Worm (Caenorhabditis elegans) whole organism, L1 larva: ENCODE data around the gene T24E12.3.

Experiments used
- C04F5.9 ChIP-seq: sonication (generic microtip); optimal IDR thresholded peaks from 2 replicates; lab custom pipeline; 2016; ENCODE audit warnings: missing genetic modification characterization, missing compliant biosample characterization
- aly-2 ChIP-seq: fragments of 150-350 bp; optimal IDR thresholded peaks from 2 replicates; lab custom pipeline; 2014; ENCODE audit warnings: missing biosample characterization, missing genetic modification characterization
- ama-1 ChIP-seq: fragments of 150-350 bp; optimal IDR thresholded peaks from 2 replicates; lab custom pipeline; 2014
- blmp-1 ChIP-seq: fragments of 150-350 bp; optimal IDR thresholded peaks from 2 replicates; lab custom pipeline; 2014; ENCODE audit warnings: missing biosample characterization, missing genetic modification characterization
- fkh-10 ChIP-seq: sonication (generic microtip); optimal IDR thresholded peaks from 2 replicates; lab custom pipeline; 2017; ENCODE audit warnings: missing biosample characterization, missing genetic modification reagents, missing genetic modification characterization
- fkh-8 ChIP-seq: sonication (generic microtip); optimal IDR thresholded peaks from 2 replicates; lab custom pipeline; 2016; ENCODE audit warnings: mild to moderate bottlenecking, missing genetic modification characterization, missing compliant biosample characterization
- jun-1 ChIP-seq: fragments of 150-350 bp; optimal IDR thresholded peaks from 2 replicates; lab custom pipeline; 2014; ENCODE audit warnings: missing biosample characterization, missing genetic modification reagents, missing genetic modification characterization
- lin-39 ChIP-seq: fragments of 150-350 bp; optimal IDR thresholded peaks from 2 replicates; lab custom pipeline; 2014; ENCODE audit warnings: missing biosample characterization, missing genetic modification reagents, missing genetic modification characterization
- nhr-12 ChIP-seq: sonication (generic microtip); optimal IDR thresholded peaks from 2 replicates; lab custom pipeline; 2017; ENCODE audit warnings: missing biosample characterization, missing genetic modification characterization
- nhr-76 ChIP-seq: sonication (generic microtip); optimal IDR thresholded peaks from 2 replicates; lab custom pipeline; 2017; ENCODE audit warnings: missing biosample characterization, missing genetic modification characterization
- nhr-77 ChIP-seq: fragments of 150-350 bp; optimal IDR thresholded peaks from 2 replicates; lab custom pipeline; 2014; ENCODE audit warnings: missing biosample characterization, missing genetic modification characterization
- snpc-4 ChIP-seq: fragments of 150-350 bp; optimal IDR thresholded peaks from 2 replicates; lab custom pipeline; 2014; ENCODE audit warnings: missing biosample characterization, missing genetic modification characterization

DNA sequence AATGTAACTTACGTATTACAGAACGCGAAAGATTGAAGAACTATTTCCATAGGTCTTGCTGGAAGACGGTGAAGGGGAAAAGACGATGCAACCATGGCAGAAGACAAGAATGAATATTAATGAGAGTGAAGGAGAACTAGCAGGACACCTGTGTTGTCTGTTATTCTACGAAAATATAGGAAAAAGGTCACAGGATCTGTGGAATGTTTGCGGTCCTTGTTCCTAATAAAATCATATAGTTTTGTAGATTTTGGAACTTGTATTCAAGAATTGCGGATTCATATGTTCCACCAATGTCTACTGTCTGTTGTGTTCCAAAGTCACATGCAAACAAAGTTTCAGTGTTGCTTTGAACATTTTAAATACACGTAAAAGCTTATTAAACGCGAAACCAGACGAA is 23.6 kb upstream of the T24E12.3 start, which contains the start of gene sdz-11:
- TF ChIP-seq blmp-1 (tag; lab: Kevin White, UChicago) (no peak), ama-1 (lab: Kevin White, UChicago) (no peak), aly-2 (tag; lab: Kevin White, UChicago) (no peak), lin-39 (no peak), nhr-12 (tag; lab: Kevin White, UChicago) (no peak), fkh-10 (GFP tag; lab: Kevin White, UChicago) (no peak), nhr-76 (tag; lab: Kevin White, UChicago) (no peak), fkh-8 (tag; lab: Kevin White, UChicago) (no peak), C04F5.9 (tag; lab: Kevin White, UChicago) (no peak), jun-1 (tag; lab: Kevin White, UChicago) (no peak), snpc-4 (no peak), nhr-77 (no peak)
